Worm (Caenorhabditis elegans): Measurements from ENCODE around the gene F38B6.3.

The F38B6.3 gene

ce11 chrX:6718595-6718994 is 25.2 kb downstream of the F38B6.3 start, which contains the start of gene smf-2:
smf-2 (minus strand) TSS chrX:6718695.
- TF ChIP-seq sma-3 (GFP tag; optimal IDR thresholded peaks at IDR 0.05), result no peak
- no peak for TF ChIP-seq crh-2 (tag; optimal IDR thresholded peaks at IDR 0.05)
- TF ChIP-seq ZK546.5 (tag; optimal IDR thresholded peaks at IDR 0.05), result no peak
- TF ChIP-seq lin-39 (tag; optimal IDR thresholded peaks at IDR 0.05), result no peak
- TF ChIP-seq gmeb-1 (tag; optimal IDR thresholded peaks at IDR 0.05), result no peak
- TF ChIP-seq peb-1 (tag; optimal IDR thresholded peaks at IDR 0.05), result no peak
- no peak for TF ChIP-seq ama-1 (optimal IDR thresholded peaks at IDR 0.05)
- TF ChIP-seq fos-1 (tag; optimal IDR thresholded peaks at IDR 0.05), result no peak
- no peak for TF ChIP-seq ztf-1 (GFP tag; conservative IDR thresholded peaks at IDR 0.05)
- TF ChIP-seq mbf-1 (tag; optimal IDR thresholded peaks at IDR 0.05), result no peak

- TF ChIP-seq ztf-1 (GFP tag; conservative IDR thresholded peaks at IDR 0.05) (no peak), nhr-25 (tag; optimal IDR thresholded peaks at IDR 0.05) (peak; percentile 10), nhr-12 (tag; optimal IDR thresholded peaks at IDR 0.05) (no peak)
Observed at ce11 chrX:6722966-6723365, 29.5 kb downstream of the F38B6.3 start, which contains the start of gene smf-1. smf-1 (minus strand) TSS chrX:6723066.

ce11 chrX:6725260-6725718 is 31.9 kb downstream of the F38B6.3 start, which contains the start of gene slc-25A10:
slc-25A10 (minus strand) TSS chrX:6725668.
- TF ChIP-seq ZK546.5 (tag; optimal IDR thresholded peaks at IDR 0.05), result no peak
- no peak for TF ChIP-seq blmp-1 (tag; optimal IDR thresholded peaks at IDR 0.05; ENCODE audit: insufficient read depth)
- TF ChIP-seq nhr-23 (tag; optimal IDR thresholded peaks at IDR 0.05), result no peak
- no peak for TF ChIP-seq F13H6.1 (tag; optimal IDR thresholded peaks at IDR 0.05)
- TF ChIP-seq unc-62 (GFP tag; optimal IDR thresholded peaks at IDR 0.05), result no peak
- TF ChIP-seq nhr-25 (tag; optimal IDR thresholded peaks at IDR 0.05), result no peak
- no peak for TF ChIP-seq lin-39 (tag; optimal IDR thresholded peaks at IDR 0.05)
- no peak for TF ChIP-seq nhr-77 (tag; optimal IDR thresholded peaks at IDR 0.05)
- no peak for TF ChIP-seq nhr-10 (tag; optimal IDR thresholded peaks at IDR 0.05)
- no peak for TF ChIP-seq ceh-82 (tag; optimal IDR thresholded peaks at IDR 0.05)
- TF ChIP-seq mbf-1 (tag; optimal IDR thresholded peaks at IDR 0.05), result no peak
- TF ChIP-seq lin-11 (tag; optimal IDR thresholded peaks at IDR 0.05), result no peak
- TF ChIP-seq nhr-129 (tag; optimal IDR thresholded peaks at IDR 0.05), result no peak
- TF ChIP-seq dmd-4 (tag; optimal IDR thresholded peaks at IDR 0.05), result no peak
- TF ChIP-seq unc-39 (tag; optimal IDR thresholded peaks at IDR 0.05), result no peak
- TF ChIP-seq unc-55 (GFP tag; optimal IDR thresholded peaks at IDR 0.05), result no peak
- TF ChIP-seq nhr-21 (tag; optimal IDR thresholded peaks at IDR 0.05), result no peak
- no peak for TF ChIP-seq aly-2 (tag; optimal IDR thresholded peaks at IDR 0.05)

- TF ChIP-seq fos-1 (tag; optimal IDR thresholded peaks at IDR 0.05) (peak; percentile 23), sem-4 (tag; optimal IDR thresholded peaks at IDR 0.05) (no peak), mdl-1 (tag; optimal IDR thresholded peaks at IDR 0.05) (peak; percentile 65 to 70), ceh-82 (tag; optimal IDR thresholded peaks at IDR 0.05) (no peak), C34F6.9 (tag; optimal IDR thresholded peaks at IDR 0.05) (peak; percentile 33), Y55F3AM.14 (GFP tag; optimal IDR thresholded peaks at IDR 0.05) (no peak), sma-9 (GFP tag; optimal IDR thresholded peaks at IDR 0.05) (peak; percentile 26), sma-9 (tag; optimal IDR thresholded peaks at IDR 0.05) (no peak), R02D3.7 (tag; optimal IDR thresholded peaks at IDR 0.05) (no peak), unc-62 (GFP tag; optimal IDR thresholded peaks at IDR 0.05) (no peak), crh-2 (tag; optimal IDR thresholded peaks at IDR 0.05) (peak; percentile 42), nhr-129 (tag; optimal IDR thresholded peaks at IDR 0.05) (peak; percentile 38), unc-55 (GFP tag; optimal IDR thresholded peaks at IDR 0.05) (peak; percentile 55), dmd-4 (tag; optimal IDR thresholded peaks at IDR 0.05) (no peak)
Observed at ce11 chrX:6728820-6729396, 35.5 kb downstream of the F38B6.3 start.

- TF ChIP-seq mdl-1 (tag; optimal IDR thresholded peaks at IDR 0.05) (peak; percentile 3 to 65), dmd-4 (tag; optimal IDR thresholded peaks at IDR 0.05) (no peak), crh-2 (tag; optimal IDR thresholded peaks at IDR 0.05) (peak; percentile 20), C34F6.9 (tag; optimal IDR thresholded peaks at IDR 0.05) (peak; percentile 55), nhr-129 (tag; optimal IDR thresholded peaks at IDR 0.05) (peak; percentile 61), blmp-1 (tag; optimal IDR thresholded peaks at IDR 0.05; ENCODE audit: insufficient read depth) (no peak), sma-9 (GFP tag; optimal IDR thresholded peaks at IDR 0.05) (peak; percentile 27), sma-9 (tag; optimal IDR thresholded peaks at IDR 0.05) (no peak), unc-55 (GFP tag; optimal IDR thresholded peaks at IDR 0.05) (peak; percentile 10), nhr-77 (tag; optimal IDR thresholded peaks at IDR 0.05) (no peak), lsy-2 (tag; optimal IDR thresholded peaks at IDR 0.05) (peak in 1 of 2 experiments; percentile 41), zag-1 (tag; optimal IDR thresholded peaks at IDR 0.05) (peak; percentile 36), F13H6.1 (tag; optimal IDR thresholded peaks at IDR 0.05) (no peak)
Observed at ce11 chrX:6729593-6729992, 36.2 kb downstream of the F38B6.3 start, which contains the start of gene K11G12.6. K11G12.6 (minus strand) TSS chrX:6729657.
